Worm (Caenorhabditis elegans) whole organism, early embryonic: ENCODE data around the gene ttc-7.

ENCODE experiments used
- B0310.2 ChIP-seq: sonication (generic microtip); optimal IDR thresholded peaks from 2 replicates; lab custom pipeline; 2016; ENCODE audit warnings: mild to moderate bottlenecking, missing genetic modification characterization, missing compliant biosample characterization
- F13C5.2 ChIP-seq: sonication (generic microtip); optimal IDR thresholded peaks from 2 replicates; lab custom pipeline; 2017; ENCODE audit warnings: mild to moderate bottlenecking, missing genetic modification characterization, inconsistent platforms, missing compliant biosample characterization
- aly-1 ChIP-seq: sonication (generic microtip); optimal IDR thresholded peaks from 2 replicates; lab custom pipeline; 2016; ENCODE audit warnings: missing genetic modification characterization, missing compliant biosample characterization
- ama-1 ChIP-seq: fragments of 150-350 bp; optimal IDR thresholded peaks from 2 replicates; lab custom pipeline; 2014
- ceh-13 ChIP-seq: fragments of 200-800 bp; sonication (Bioruptor generic); optimal IDR thresholded peaks from 2 replicates; lab custom pipeline; 2018; ENCODE audit warnings: mild to moderate bottlenecking, missing genetic modification characterization, missing compliant biosample characterization
- ceh-36 ChIP-seq: sonication (generic microtip); optimal IDR thresholded peaks from 2 replicates; lab custom pipeline; 2016; ENCODE audit warnings: missing genetic modification characterization, inconsistent platforms, missing compliant biosample characterization
- ets-7 ChIP-seq: sonication (generic microtip); optimal IDR thresholded peaks from 2 replicates; lab custom pipeline; 2016; ENCODE audit warnings: missing genotype, missing genetic modification characterization, missing compliant biosample characterization
- flt-1 ChIP-seq: fragments of 200-800 bp; sonication (Bioruptor generic); IDR thresholded peaks from 2 replicates; pipeline ENCODE4 v1.3.6; 2022; ENCODE audit warnings: missing genetic modification characterization, missing compliant biosample characterization
- hmbx-1 ChIP-seq: sonication (generic microtip); optimal IDR thresholded peaks from 2 replicates; lab custom pipeline; 2016; ENCODE audit warnings: mild to moderate bottlenecking, missing genetic modification characterization, missing compliant biosample characterization
- hmg-4 ChIP-seq: fragments of 200-800 bp; sonication (Bioruptor generic); optimal IDR thresholded peaks from 2 replicates; lab custom pipeline; 2018; ENCODE audit warnings: mild to moderate bottlenecking, missing genetic modification characterization, missing compliant biosample characterization
- hnd-1 ChIP-seq: sonication (generic microtip); optimal IDR thresholded peaks from 2 replicates; lab custom pipeline; 2016; ENCODE audit warnings: missing genetic modification characterization, missing compliant biosample characterization
- pes-1 ChIP-seq: fragments of 200-800 bp; sonication (Bioruptor generic); IDR thresholded peaks from 2 replicates; pipeline ENCODE4 v1.3.6; 2022; ENCODE audit warnings: missing genetic modification reagents, missing genetic modification characterization, missing compliant biosample characterization
- scrt-1 ChIP-seq: fragments of 200-800 bp; sonication (Bioruptor generic); IDR thresholded peaks from 2 replicates; pipeline ENCODE4 v1.3.6; 2022; ENCODE audit warnings: missing genetic modification characterization, missing compliant biosample characterization
- sea-1 ChIP-seq: fragments of 200-800 bp; sonication (Bioruptor generic); conservative IDR thresholded peaks from 2 replicates; pipeline ENCODE4 v1.3.6; 2022; ENCODE audit warnings: missing genetic modification characterization, missing compliant biosample characterization
- tbx-11 ChIP-seq: fragments of 200-800 bp; sonication (Bioruptor generic); IDR thresholded peaks from 2 replicates; pipeline ENCODE4 v1.3.6; 2022; ENCODE audit warnings: missing genetic modification characterization, missing compliant biosample characterization
- tbx-37 ChIP-seq: fragments of 200-800 bp; sonication (Bioruptor generic); conservative IDR thresholded peaks from 2 replicates; pipeline ENCODE4 v1.3.6; 2022; ENCODE audit warnings: missing genetic modification reagents, missing genetic modification characterization, missing compliant biosample characterization
- tra-4 ChIP-seq: sonication (generic microtip); optimal IDR thresholded peaks from 2 replicates; lab custom pipeline; 2017; ENCODE audit warnings: missing genetic modification characterization, missing compliant biosample characterization

ttc-7 gene

DNA sequence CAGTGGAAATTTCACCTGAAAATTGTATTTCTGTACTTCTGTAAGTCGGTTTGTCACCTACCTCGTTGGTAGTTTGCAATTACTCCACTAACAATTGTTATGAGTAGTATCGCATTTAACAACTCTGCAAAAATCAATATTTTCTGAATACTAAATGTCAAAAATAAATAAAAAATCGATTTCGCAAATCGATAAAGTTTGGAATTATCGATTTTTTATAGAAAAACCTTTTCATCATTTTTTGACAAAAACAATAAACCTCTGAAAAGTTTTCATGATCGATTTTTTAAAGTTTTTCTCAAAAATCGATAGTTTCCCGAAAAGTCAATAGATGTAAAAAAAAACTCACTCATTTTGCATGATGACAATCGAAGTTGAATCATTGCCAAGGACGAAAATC, 26.7 kb downstream of the ttc-7 start:
- no peak for TF ChIP-seq scrt-1 (GFP tag; lab: Robert Waterston, UW)
- no peak for TF ChIP-seq pes-1 (GFP tag; lab: Robert Waterston, UW)
- TF ChIP-seq hnd-1 (tag; lab: Kevin White, UChicago) = no peak
- no peak for TF ChIP-seq hmbx-1 (tag; lab: Kevin White, UChicago)
- TF ChIP-seq B0310.2 (tag; lab: Kevin White, UChicago) = no peak

DNA sequence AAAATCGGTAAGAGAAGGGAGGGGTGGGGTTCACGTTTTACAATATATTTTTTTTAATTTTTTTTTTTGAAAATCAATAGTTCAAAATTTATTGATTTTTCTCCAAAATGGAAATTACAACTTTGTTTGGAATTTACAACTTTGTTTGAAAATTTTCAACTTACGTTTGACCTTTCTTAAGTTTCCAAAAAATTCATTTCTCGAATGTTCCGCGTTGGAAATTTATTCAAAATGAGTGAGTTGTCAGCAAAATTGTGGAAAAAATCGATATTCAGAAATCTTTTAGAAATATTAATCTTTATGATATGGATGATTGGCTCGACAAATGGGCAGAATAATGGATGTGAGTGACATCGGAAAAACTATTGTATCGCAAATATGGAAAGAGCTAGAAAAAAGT, 27.1 kb downstream of the ttc-7 start, which contains the start of gene B0524.3:
Gene B0524.3 (plus strand): TSS at position 301 of the 400 bp plus-strand sequence.
- TF ChIP-seq tbx-37 (GFP tag; lab: Robert Waterston, UW) (no peak), sea-1 (GFP tag; lab: Robert Waterston, UW) (no peak), hmg-4 (GFP tag; lab: Kevin White, UChicago) (no peak), pes-1 (GFP tag; lab: Robert Waterston, UW) (no peak), aly-1 (tag; lab: Kevin White, UChicago) (no peak), ets-7 (tag; lab: Kevin White, UChicago) (no peak), F13C5.2 (tag; lab: Kevin White, UChicago) (no peak), ceh-13 (GFP tag; lab: Kevin White, UChicago) (no peak), scrt-1 (GFP tag; lab: Robert Waterston, UW) (no peak), tra-4 (no peak), ceh-36 (tag; lab: Kevin White, UChicago) (no peak), flt-1 (no peak), ama-1 (lab: Kevin White, UChicago) (no peak), hnd-1 (tag; lab: Kevin White, UChicago) (no peak), hmbx-1 (tag; lab: Kevin White, UChicago) (no peak)

DNA sequence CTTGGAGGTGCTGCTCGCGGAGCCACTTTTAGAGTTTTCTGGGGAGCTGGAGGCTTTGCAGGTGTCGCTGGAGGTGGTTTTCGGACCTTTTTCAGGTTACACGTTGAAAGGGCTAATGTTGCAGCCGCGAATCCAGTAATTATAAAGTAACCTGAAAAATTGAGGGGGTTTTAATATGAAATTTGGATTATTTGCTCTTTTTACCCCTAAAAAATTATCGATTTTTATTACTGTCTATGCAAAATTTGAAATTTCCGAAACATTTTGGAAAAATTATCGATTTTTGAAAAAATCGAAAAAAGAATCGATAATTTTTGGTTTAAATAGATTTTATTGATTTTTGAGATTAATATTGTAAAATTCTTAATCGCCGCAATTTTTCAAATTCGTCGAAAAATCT, 33.2 kb downstream of the ttc-7 start:
- no peak for TF ChIP-seq F13C5.2 (tag; lab: Kevin White, UChicago)
- no peak for TF ChIP-seq ets-7 (tag; lab: Kevin White, UChicago)
- no peak for TF ChIP-seq tra-4
- no peak for TF ChIP-seq sea-1 (GFP tag; lab: Robert Waterston, UW)
- no peak for TF ChIP-seq hnd-1 (tag; lab: Kevin White, UChicago)
- no peak for TF ChIP-seq hmg-4 (GFP tag; lab: Kevin White, UChicago)
- TF ChIP-seq flt-1 = no peak
- no peak for TF ChIP-seq aly-1 (tag; lab: Kevin White, UChicago)
- no peak for TF ChIP-seq tbx-37 (GFP tag; lab: Robert Waterston, UW)
- TF ChIP-seq ama-1 (lab: Kevin White, UChicago) = no peak
- TF ChIP-seq pes-1 (GFP tag; lab: Robert Waterston, UW) = no peak
- TF ChIP-seq ceh-13 (GFP tag; lab: Kevin White, UChicago) = no peak
- TF ChIP-seq ceh-36 (tag; lab: Kevin White, UChicago) = no peak
- no peak for TF ChIP-seq hmbx-1 (tag; lab: Kevin White, UChicago)
- TF ChIP-seq tbx-11 = no peak
- no peak for TF ChIP-seq scrt-1 (GFP tag; lab: Robert Waterston, UW)

DNA sequence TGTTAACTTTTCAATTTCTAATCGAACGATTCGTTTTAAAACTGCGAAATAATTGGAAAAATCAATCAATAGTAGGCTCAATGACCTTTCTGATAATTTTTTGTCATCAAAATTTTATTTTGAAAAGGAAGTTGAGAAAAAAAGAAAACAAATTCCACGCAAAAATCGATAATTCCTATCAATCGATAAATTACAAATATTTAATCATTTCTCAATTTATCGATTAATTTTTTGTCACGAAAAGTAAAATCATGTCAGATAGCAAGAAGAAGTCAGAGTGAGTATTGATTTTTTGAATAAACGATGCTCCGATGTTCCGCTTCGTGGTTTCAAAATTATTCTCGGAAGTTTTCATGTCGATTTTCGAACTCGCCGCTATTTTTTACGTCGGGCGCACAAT, 33.6 kb downstream of the ttc-7 start, which contains the start of the genes B0524.5 and B0524.2:
Gene B0524.5 (minus strand): TSS at position 40 of the 400 bp plus-strand sequence.
Gene B0524.2 (plus strand): TSS at position 207 of the 400 bp plus-strand sequence.
- TF ChIP-seq ets-7 (tag; lab: Kevin White, UChicago) (no peak), tra-4 (no peak), tbx-11 (no peak), hnd-1 (tag; lab: Kevin White, UChicago) (no peak), flt-1 (no peak), ama-1 (lab: Kevin White, UChicago) (no peak), pes-1 (GFP tag; lab: Robert Waterston, UW) (no peak), tbx-37 (GFP tag; lab: Robert Waterston, UW) (no peak), hmg-4 (GFP tag; lab: Kevin White, UChicago) (no peak), F13C5.2 (tag; lab: Kevin White, UChicago) (no peak), hmbx-1 (tag; lab: Kevin White, UChicago) (no peak)

DNA sequence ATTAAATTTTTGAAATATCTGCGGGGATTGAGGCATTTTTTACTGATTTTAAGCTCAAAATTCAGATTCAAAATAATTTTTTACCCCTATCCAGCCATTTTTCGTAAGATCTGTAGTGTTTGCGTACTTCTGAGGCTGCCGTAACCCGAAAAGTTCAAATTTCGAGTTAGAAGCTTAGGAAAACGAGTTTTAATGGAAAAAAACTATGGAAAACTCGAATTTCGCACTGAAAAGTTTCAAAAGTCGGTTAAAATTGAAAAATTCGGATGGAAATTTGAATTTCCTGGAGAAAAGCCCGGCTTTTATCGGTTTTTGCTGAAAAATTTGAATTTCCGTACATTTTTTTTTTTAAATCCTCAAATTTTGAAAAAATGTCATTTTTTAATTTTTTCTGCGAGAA, 43.7 kb downstream of the ttc-7 start:
- TF ChIP-seq flt-1 = no peak
- TF ChIP-seq ama-1 (lab: Kevin White, UChicago) = no peak
- TF ChIP-seq tbx-11 = no peak
- TF ChIP-seq tra-4 = no peak
- no peak for TF ChIP-seq B0310.2 (tag; lab: Kevin White, UChicago)
- no peak for TF ChIP-seq ceh-36 (tag; lab: Kevin White, UChicago)
- no peak for TF ChIP-seq tbx-37 (GFP tag; lab: Robert Waterston, UW)
- no peak for TF ChIP-seq ets-7 (tag; lab: Kevin White, UChicago)

DNA sequence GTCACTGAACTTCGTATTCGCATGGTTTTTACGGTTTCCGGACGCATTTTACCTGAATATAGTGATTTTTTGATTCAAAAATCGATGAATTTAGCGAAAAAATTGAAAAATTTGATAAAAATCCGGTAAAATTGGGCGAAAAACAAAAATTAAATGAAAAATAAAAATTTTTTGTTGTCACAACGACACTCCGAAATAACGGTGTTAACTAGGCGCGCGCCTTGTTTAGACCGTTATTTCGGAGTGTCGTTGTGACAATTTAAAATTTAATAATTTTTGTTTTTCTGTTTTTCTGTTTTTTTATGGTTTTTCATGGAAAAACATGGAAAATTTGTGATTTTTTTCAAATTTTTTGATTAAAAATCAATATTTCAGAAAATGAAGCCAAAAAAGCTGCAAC, 45.4 kb downstream of the ttc-7 start, which contains the start of the genes B0524.6 and pqn-41:
Gene B0524.6 (minus strand): TSS at position 52 of the 400 bp plus-strand sequence.
Gene pqn-41 (plus strand): TSS at position 370 of the 400 bp plus-strand sequence.
- TF ChIP-seq ets-7 (tag; lab: Kevin White, UChicago) = no peak
- TF ChIP-seq ama-1 (lab: Kevin White, UChicago) = no peak
- TF ChIP-seq F13C5.2 (tag; lab: Kevin White, UChicago) = no peak
- no peak for TF ChIP-seq tra-4
- TF ChIP-seq hmbx-1 (tag; lab: Kevin White, UChicago) = no peak
- TF ChIP-seq tbx-11 = no peak
- TF ChIP-seq ceh-13 (GFP tag; lab: Kevin White, UChicago) = no peak
- TF ChIP-seq sea-1 (GFP tag; lab: Robert Waterston, UW) = no peak
- no peak for TF ChIP-seq pes-1 (GFP tag; lab: Robert Waterston, UW)
- no peak for TF ChIP-seq hnd-1 (tag; lab: Kevin White, UChicago)
- no peak for TF ChIP-seq hmg-4 (GFP tag; lab: Kevin White, UChicago)

DNA sequence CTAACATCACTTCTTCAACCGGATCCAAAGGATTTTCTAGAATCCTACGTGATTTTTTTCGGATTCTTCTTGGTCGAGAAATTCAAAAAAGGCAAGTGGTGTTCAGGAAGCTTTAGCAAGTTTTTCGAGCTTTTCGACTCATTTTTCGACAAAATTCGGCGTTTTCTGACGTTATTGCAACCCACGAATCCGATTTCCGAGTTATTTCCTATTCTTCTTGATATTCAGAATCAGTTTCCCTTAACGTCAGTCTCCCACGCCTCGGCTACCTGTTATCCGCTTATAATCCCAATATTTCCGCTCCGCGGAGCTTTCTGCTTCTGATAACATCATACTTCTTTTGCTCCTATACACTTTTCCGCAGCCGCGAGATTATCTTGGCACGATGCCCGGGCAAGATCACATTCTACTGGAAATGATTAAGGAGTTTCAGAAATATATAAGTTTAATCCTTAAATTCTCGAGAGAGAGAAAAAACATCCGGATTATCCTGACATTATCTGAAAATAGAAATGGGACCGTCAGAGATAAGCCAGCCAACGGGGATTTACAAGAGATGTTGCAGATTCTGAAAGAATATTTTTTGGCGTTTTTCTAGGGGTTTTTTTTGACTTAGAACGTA, 58.2 kb downstream of the ttc-7 start:
- TF ChIP-seq ceh-13 (GFP tag; lab: Kevin White, UChicago) = no peak
- TF ChIP-seq ceh-36 (tag; lab: Kevin White, UChicago) = peak; percentile 29
- TF ChIP-seq ets-7 (tag; lab: Kevin White, UChicago) = no peak
